Worm (Caenorhabditis elegans): ENCODE results near the gene tpa-1.
A peak's percentile ranks its signal among the peaks of the same experiment; 100 is the strongest.

The tpa-1 gene

DNA sequence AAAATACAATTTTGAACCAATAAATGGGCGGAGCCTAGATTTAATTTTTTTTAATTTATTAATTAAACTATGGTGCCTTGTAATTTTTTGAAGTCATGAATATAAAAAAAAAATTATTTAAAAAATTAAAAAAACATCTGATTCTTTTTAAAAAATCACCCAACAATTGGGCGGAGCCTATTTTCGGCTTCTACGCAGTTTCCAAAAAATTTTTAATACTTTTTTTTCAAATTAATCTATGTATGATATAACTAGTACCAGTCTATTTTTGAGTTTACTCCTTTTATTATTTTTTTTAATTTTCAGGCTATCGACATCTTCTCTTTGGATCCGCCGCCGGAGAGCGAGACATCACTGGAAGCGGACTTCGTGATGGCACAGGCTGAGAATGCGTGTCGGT, at the start of gene tpa-1:
tpa-1 (plus strand) TSS at position 301 of the 400 bp plus-strand sequence.
- TF ChIP-seq elt-3 (tag; optimal IDR thresholded peaks at IDR 0.05) (no peak), bed-3 (GFP tag; optimal IDR thresholded peaks at IDR 0.05) (no peak), ceh-39 (tag; optimal IDR thresholded peaks at IDR 0.05) (no peak), mab-5 (tag; optimal IDR thresholded peaks at IDR 0.05) (no peak), mep-1 (tag; optimal IDR thresholded peaks at IDR 0.05) (no peak), nhr-28 (tag; optimal IDR thresholded peaks at IDR 0.05) (no peak), snpc-4 (tag; optimal IDR thresholded peaks at IDR 0.05) (no peak), hlh-1 (tag; optimal IDR thresholded peaks at IDR 0.05) (no peak), ztf-11 (tag; optimal IDR thresholded peaks at IDR 0.05) (no peak), unc-120 (tag; optimal IDR thresholded peaks at IDR 0.05; ENCODE audit: poor library complexity, severe bottlenecking) (no peak), ces-1 (GFP tag; optimal IDR thresholded peaks at IDR 0.05) (no peak), ceh-83 (GFP tag; optimal IDR thresholded peaks at IDR 0.05) (no peak)

DNA sequence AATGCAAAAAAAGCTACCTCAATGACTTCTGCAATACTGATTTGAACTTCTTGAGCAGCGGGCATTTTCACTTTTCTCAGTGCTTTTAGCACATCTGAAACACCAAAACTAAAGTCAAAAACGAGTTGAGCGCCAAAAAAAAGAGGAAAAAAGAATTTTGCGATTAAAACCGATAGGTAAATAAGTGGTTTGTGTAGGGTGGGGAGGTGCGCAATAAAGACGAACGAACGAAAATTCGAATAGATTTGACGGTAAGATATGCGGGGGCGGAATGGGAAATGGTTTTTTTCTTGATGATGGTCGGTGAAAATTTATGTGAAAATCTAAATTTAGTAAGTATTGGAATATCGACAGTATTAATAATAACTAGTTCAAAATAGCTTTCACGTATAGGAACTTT, 43.0 kb upstream of the tpa-1 start, which contains the start of gene frm-5.1:
frm-5.1 (minus strand) TSS at position 101 of the 400 bp plus-strand sequence.
- TF ChIP-seq snpc-4 (tag; optimal IDR thresholded peaks at IDR 0.05): no peak
- no peak for TF ChIP-seq cnd-1 (tag; optimal IDR thresholded peaks at IDR 0.05)
- TF ChIP-seq ztf-11 (tag; optimal IDR thresholded peaks at IDR 0.05): no peak
- no peak for TF ChIP-seq nhr-12 (tag; optimal IDR thresholded peaks at IDR 0.05)
- no peak for TF ChIP-seq elt-1 (tag; optimal IDR thresholded peaks at IDR 0.05; ENCODE audit: borderline replicate concordance, insufficient read depth)

DNA sequence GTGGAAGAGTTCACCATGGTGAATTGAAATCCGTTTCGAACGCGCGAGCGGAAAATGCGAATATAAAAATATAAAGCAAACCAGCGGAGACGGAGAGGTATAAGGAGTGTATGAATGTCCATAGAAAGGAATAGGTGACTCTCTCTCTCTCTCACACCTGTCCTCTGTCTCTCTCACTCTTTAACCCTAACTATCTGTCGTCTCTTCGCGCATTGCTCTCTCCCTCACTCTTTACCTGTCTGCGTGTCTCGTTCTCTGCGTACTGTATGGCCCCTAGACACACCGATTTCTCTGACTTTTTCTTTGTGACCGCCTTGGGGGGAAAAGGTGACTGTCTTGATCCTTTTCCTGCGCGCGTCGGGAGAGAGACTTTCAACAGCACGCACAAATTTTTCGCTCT, 40.6 kb upstream of the tpa-1 start:
- TF ChIP-seq nhr-28 (tag; optimal IDR thresholded peaks at IDR 0.05) (no peak), ham-2 (GFP tag; optimal IDR thresholded peaks at IDR 0.05) (no peak), M03D4.4 (tag; optimal IDR thresholded peaks at IDR 0.05) (no peak), mep-1 (tag; optimal IDR thresholded peaks at IDR 0.05) (peak; percentile 17), drap-1 (GFP tag; optimal IDR thresholded peaks at IDR 0.05) (peak; percentile 55), pha-4 (tag; optimal IDR thresholded peaks at IDR 0.05) (peak; percentile 63), nhr-237 (tag; optimal IDR thresholded peaks at IDR 0.05) (peak; percentile 69), sptf-1 (tag; optimal IDR thresholded peaks at IDR 0.05) (peak; percentile 29), bed-3 (GFP tag; optimal IDR thresholded peaks at IDR 0.05) (no peak), unc-120 (tag; optimal IDR thresholded peaks at IDR 0.05; ENCODE audit: poor library complexity, severe bottlenecking) (peak; percentile 16), elt-3 (tag; optimal IDR thresholded peaks at IDR 0.05) (no peak), mls-2 (tag; optimal IDR thresholded peaks at IDR 0.05) (peak; percentile 13), nhr-2 (tag; optimal IDR thresholded peaks at IDR 0.05) (peak; percentile 42)

DNA sequence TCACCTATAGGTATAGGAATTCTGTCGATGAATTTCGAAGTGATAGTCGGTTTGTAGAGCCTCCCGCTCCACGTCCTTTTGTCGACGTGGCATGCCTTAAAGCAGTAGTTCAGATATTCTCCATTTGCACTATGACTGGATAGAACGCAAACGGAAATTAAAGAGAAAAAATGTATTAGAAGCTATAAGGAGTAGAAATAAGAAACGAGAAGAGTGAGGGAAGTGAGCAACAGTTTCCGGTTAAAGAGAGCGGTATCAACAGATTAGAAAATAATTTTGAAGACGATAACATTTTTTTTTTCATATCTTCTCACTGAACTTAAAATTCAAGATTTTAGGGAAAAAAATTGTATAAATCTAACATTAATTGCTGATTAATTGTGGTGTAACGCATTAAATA, 38.2 kb upstream of the tpa-1 start, which contains the start of gene T05C7.4:
T05C7.4 (minus strand) TSS at position 101 of the 400 bp plus-strand sequence.
- no peak for TF ChIP-seq tbx-8 (GFP tag; optimal IDR thresholded peaks at IDR 0.05)
- no peak for TF ChIP-seq ceh-83 (GFP tag; optimal IDR thresholded peaks at IDR 0.05)
- no peak for TF ChIP-seq lin-32 (GFP tag; optimal IDR thresholded peaks at IDR 0.05)
- no peak for TF ChIP-seq nhr-237 (tag; optimal IDR thresholded peaks at IDR 0.05)
- no peak for TF ChIP-seq ztf-11 (tag; optimal IDR thresholded peaks at IDR 0.05)
- no peak for TF ChIP-seq nhr-12 (tag; optimal IDR thresholded peaks at IDR 0.05)
- no peak for TF ChIP-seq blmp-1 (tag; optimal IDR thresholded peaks at IDR 0.05)
- TF ChIP-seq zip-8 (tag; optimal IDR thresholded peaks at IDR 0.05): no peak
- no peak for TF ChIP-seq lin-13 (tag; optimal IDR thresholded peaks at IDR 0.05)
- no peak for TF ChIP-seq hlh-1 (tag; optimal IDR thresholded peaks at IDR 0.05)
- TF ChIP-seq ces-1 (GFP tag; optimal IDR thresholded peaks at IDR 0.05): no peak
- TF ChIP-seq snpc-4 (tag; optimal IDR thresholded peaks at IDR 0.05): no peak
- no peak for TF ChIP-seq lsy-2 (tag; optimal IDR thresholded peaks at IDR 0.05)

DNA sequence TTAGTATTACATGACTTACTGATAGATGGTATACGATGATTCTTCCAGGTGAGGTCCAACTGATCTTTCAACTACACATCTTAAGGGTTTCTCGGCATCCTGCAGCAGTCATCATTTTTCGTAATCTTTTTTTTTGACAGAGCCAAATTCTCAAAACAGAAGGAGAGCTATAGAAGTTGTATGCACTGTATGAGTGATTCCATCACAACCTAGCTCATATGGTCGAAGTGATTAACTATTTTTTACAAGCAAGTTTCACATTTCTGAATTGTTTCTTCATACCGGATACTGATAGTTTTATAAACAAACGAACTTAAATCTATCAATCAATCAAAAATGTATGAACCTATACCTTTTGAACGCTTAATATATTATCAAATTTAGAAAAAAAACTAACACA, 33.0 kb upstream of the tpa-1 start, which contains the start of gene T05C7.5:
T05C7.5 (minus strand) TSS at position 101 of the 400 bp plus-strand sequence.
- TF ChIP-seq nhr-2 (tag; optimal IDR thresholded peaks at IDR 0.05): no peak
- TF ChIP-seq nhr-12 (tag; optimal IDR thresholded peaks at IDR 0.05): no peak
- no peak for TF ChIP-seq ceh-43 (GFP tag; optimal IDR thresholded peaks at IDR 0.05)
- no peak for TF ChIP-seq unc-39 (tag; optimal IDR thresholded peaks at IDR 0.05)
- TF ChIP-seq lin-32 (GFP tag; optimal IDR thresholded peaks at IDR 0.05): no peak
- no peak for TF ChIP-seq ces-1 (GFP tag; optimal IDR thresholded peaks at IDR 0.05)
- no peak for TF ChIP-seq flh-1 (GFP tag; optimal IDR thresholded peaks at IDR 0.05)
- TF ChIP-seq pha-4 (tag; optimal IDR thresholded peaks at IDR 0.05): no peak
- TF ChIP-seq ceh-83 (GFP tag; optimal IDR thresholded peaks at IDR 0.05): no peak
- no peak for TF ChIP-seq hlh-1 (tag; optimal IDR thresholded peaks at IDR 0.05)

Data from whole organism, mixed stage, embryonic.